Worm (Caenorhabditis elegans) whole organism, L2 larva: ENCODE results near the gene cri-3.

Source experiments
- ama-1 ChIP-seq: fragments of 150-350 bp; optimal IDR thresholded peaks from 2 replicates; lab custom pipeline; 2018; ENCODE audit warnings: inconsistent platforms
- ceh-16 ChIP-seq: fragments of 150-350 bp; optimal IDR thresholded peaks from 2 replicates; lab custom pipeline; 2014; ENCODE audit warnings: missing biosample characterization, missing genetic modification characterization
- lin-11 ChIP-seq: fragments of 150-350 bp; sonication (generic microtip); optimal IDR thresholded peaks from 2 replicates; lab custom pipeline; 2014; ENCODE audit warnings: missing biosample characterization, missing genetic modification characterization, inconsistent platforms, mixed read lengths
- nhr-12 ChIP-seq: fragments of 150-350 bp; optimal IDR thresholded peaks from 2 replicates; lab custom pipeline; 2014; ENCODE audit warnings: missing biosample characterization, missing genetic modification characterization
- nhr-23 ChIP-seq: fragments of 150-350 bp; optimal IDR thresholded peaks from 2 replicates; lab custom pipeline; 2014; ENCODE audit warnings: missing biosample characterization, missing genetic modification reagents, missing genetic modification characterization
- snpc-4 ChIP-seq: fragments of 150-350 bp; optimal IDR thresholded peaks from 2 replicates; lab custom pipeline; 2014; ENCODE audit warnings: missing biosample characterization, missing genetic modification characterization

DNA sequence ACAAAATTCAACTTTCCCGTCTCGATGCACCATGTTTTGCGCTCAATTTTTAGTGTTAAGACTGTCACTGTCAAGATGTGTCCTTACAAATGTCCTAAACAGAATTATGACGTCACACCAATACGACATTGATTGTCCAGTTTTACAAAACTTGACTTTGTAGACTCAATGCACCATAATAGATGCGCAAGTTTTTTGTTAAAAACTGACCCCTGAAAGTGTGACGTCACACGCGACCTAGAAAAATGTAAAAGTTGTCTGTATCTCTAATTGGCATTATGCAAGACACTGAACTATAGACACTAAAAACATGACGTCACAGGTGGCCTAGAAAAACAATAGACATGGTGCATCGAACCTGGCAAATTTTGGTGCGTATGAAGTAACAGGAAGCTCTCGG is 45.1 kb upstream of the cri-3 start:
- TF ChIP-seq ama-1 (lab: Kevin White, UChicago), result no peak
- TF ChIP-seq lin-11 (tag; lab: Kevin White, UChicago), result no peak
- no peak for TF ChIP-seq snpc-4 (tag; lab: Kevin White, UChicago)
- no peak for TF ChIP-seq ceh-16
- no peak for TF ChIP-seq nhr-23 (tag; lab: Kevin White, UChicago)
- no peak for TF ChIP-seq nhr-12 (tag; lab: Kevin White, UChicago)
